Worm (Caenorhabditis elegans) whole organism, L1 larva: ENCODE measurements around the gene Y113G7B.11.

ENCODE experiments used
- aly-2 ChIP-seq: fragments of 150-350 bp; optimal IDR thresholded peaks from 2 replicates; lab custom pipeline; 2014; ENCODE audit warnings: missing biosample characterization, missing genetic modification characterization
- blmp-1 ChIP-seq: fragments of 150-350 bp; optimal IDR thresholded peaks from 2 replicates; lab custom pipeline; 2014; ENCODE audit warnings: missing biosample characterization, missing genetic modification characterization
- ceh-63 ChIP-seq: fragments of 200-800 bp; sonication (Bioruptor generic); optimal IDR thresholded peaks from 2 replicates; lab custom pipeline; 2018; ENCODE audit warnings: mild to moderate bottlenecking, missing genetic modification characterization, missing compliant biosample characterization
- ceh-82 ChIP-seq, 3 experiments: fragments of 150-350 bp in 1 of 3; sonication (generic microtip) in 2 of 3; optimal IDR thresholded peaks; 2 replicates each; lab custom pipeline; 2014 to 2017; ENCODE audit warnings: missing biosample characterization in 3 of 3, missing genetic modification characterization in 3 of 3
- fkh-10 ChIP-seq: sonication (generic microtip); optimal IDR thresholded peaks from 2 replicates; lab custom pipeline; 2017; ENCODE audit warnings: missing biosample characterization, missing genetic modification reagents, missing genetic modification characterization
- mdl-1 ChIP-seq, 2 experiments: fragments of 150-350 bp; optimal IDR thresholded peaks; 2 replicates each; lab custom pipeline; 2014 to 2017; ENCODE audit warnings: missing biosample characterization in 2 of 2, missing genetic modification characterization in 2 of 2, inconsistent platforms in 1 of 2
- nhr-28 ChIP-seq: fragments of 150-350 bp; optimal IDR thresholded peaks from 2 replicates; lab custom pipeline; 2014; ENCODE audit warnings: missing biosample characterization, missing genetic modification characterization
- nhr-85 ChIP-seq: sonication (generic microtip); peaks from one replicate; lab custom pipeline; 2016; ENCODE audit warnings: missing genetic modification characterization, inconsistent platforms, missing compliant biosample characterization
- snpc-4 ChIP-seq: fragments of 150-350 bp; optimal IDR thresholded peaks from 2 replicates; lab custom pipeline; 2014; ENCODE audit warnings: missing biosample characterization, missing genetic modification characterization
- unc-62 ChIP-seq: fragments of 150-350 bp; optimal IDR thresholded peaks from 2 replicates; lab custom pipeline; 2014; ENCODE audit warnings: missing biosample characterization, missing genetic modification reagents, missing genetic modification characterization
- zag-1 ChIP-seq: fragments of 150-350 bp; optimal IDR thresholded peaks from 2 replicates; lab custom pipeline; 2014; ENCODE audit warnings: missing biosample characterization, missing genetic modification characterization

ce11 chrV:20186579-20186978, 28.5 kb downstream of the Y113G7B.11 start, which contains the start of gene srz-16:
- no peak for TF ChIP-seq nhr-85
- no peak for TF ChIP-seq unc-62 (GFP tag; lab: Kevin White, UChicago)
- TF ChIP-seq blmp-1 (tag; lab: Kevin White, UChicago): no peak
- TF ChIP-seq ceh-82 (tag; optimal IDR thresholded peaks at IDR 0.05; lab: Kevin White, UChicago): no peak
- no peak for TF ChIP-seq nhr-28 (tag; lab: Kevin White, UChicago)
- TF ChIP-seq fkh-10 (GFP tag; lab: Kevin White, UChicago): no peak
- TF ChIP-seq aly-2 (tag; lab: Kevin White, UChicago): no peak
- TF ChIP-seq mdl-1 (tag; optimal IDR thresholded peaks at IDR 0.05; lab: Kevin White, UChicago): no peak
- no peak for TF ChIP-seq snpc-4 (tag; lab: Kevin White, UChicago)
- no peak for TF ChIP-seq ceh-63 (GFP tag; lab: Kevin White, UChicago)
- no peak for TF ChIP-seq zag-1 (tag; lab: Kevin White, UChicago)
